Fruit fly (Drosophila melanogaster) whole organism, adult: Measurements from ENCODE around the gene pHCl-2.

ENCODE experiments used
- CG11617 ChIP-seq: fragments of 200-800 bp; sonication (Bioruptor generic); optimal IDR thresholded peaks from 2 replicates; lab custom pipeline; 2017; ENCODE audit warnings: mild to moderate bottlenecking, missing biosample characterization, missing genetic modification reagents, missing genetic modification characterization
- CG14711 ChIP-seq: fragments of 200-800 bp; sonication (Bioruptor generic); optimal IDR thresholded peaks from 2 replicates; lab custom pipeline; 2018; ENCODE audit warnings: missing biosample characterization, mild to moderate bottlenecking, missing genetic modification characterization, moderate library complexity
- CG1620 ChIP-seq: fragments of 200-800 bp; sonication (Bioruptor generic); optimal IDR thresholded peaks from 2 replicates; lab custom pipeline; 2016; ENCODE audit warnings: missing biosample characterization, missing genetic modification characterization
- CG33017 ChIP-seq: fragments of 200-800 bp; sonication (Bioruptor generic); optimal IDR thresholded peaks from 2 replicates; lab custom pipeline; 2018; ENCODE audit warnings: missing biosample characterization, mild to moderate bottlenecking, missing genetic modification characterization, moderate library complexity
- CG5204 ChIP-seq: fragments of 200-800 bp; sonication (Bioruptor generic); optimal IDR thresholded peaks from 2 replicates; lab custom pipeline; 2016; ENCODE audit warnings: missing biosample characterization, missing genetic modification characterization
- CG7101 ChIP-seq: fragments of 200-800 bp; sonication (Bioruptor generic); optimal IDR thresholded peaks from 2 replicates; lab custom pipeline; 2018; ENCODE audit warnings: missing biosample characterization, mild to moderate bottlenecking, missing genetic modification characterization, moderate library complexity
- Clk ChIP-seq: fragments of 200-800 bp; sonication (Bioruptor generic); optimal IDR thresholded peaks from 2 replicates; lab custom pipeline; 2017; ENCODE audit warnings: missing biosample characterization, missing genetic modification characterization
- Crg-1 ChIP-seq: fragments of 200-800 bp; sonication (Bioruptor generic); optimal IDR thresholded peaks from 2 replicates; lab custom pipeline; 2016; ENCODE audit warnings: missing biosample characterization, missing genetic modification characterization
- cnc ChIP-seq, 2 experiments: fragments of >200 bp; optimal IDR thresholded peaks; 2 replicates each; lab custom pipeline; 2017
- kay ChIP-seq: fragments of 200-800 bp; sonication (Bioruptor generic); peaks from one replicate; lab custom pipeline; 2016; ENCODE audit warnings: missing biosample characterization, missing genetic modification characterization, borderline replicate concordance
- tj ChIP-seq: fragments of 200-800 bp; sonication (Bioruptor generic); optimal IDR thresholded peaks from 3 replicates; lab custom pipeline; 2017; ENCODE audit warnings: missing biosample characterization, mild to moderate bottlenecking, missing genetic modification characterization, moderate library complexity

dm6 chr3R:31322274-31322673 lies 17.1 kb upstream of the pHCl-2 start:
- TF ChIP-seq CG5204 (no peak), CG11617 (no peak), CG14711 (tag; lab: Kevin White, UChicago) (no peak), Clk (GFP tag; lab: Kevin White, UChicago) (no peak), CG33017 (tag; lab: Kevin White, UChicago) (no peak), kay (GFP tag; lab: Kevin White, UChicago) (no peak), tj (GFP tag; lab: Kevin White, UChicago) (no peak), cnc (optimal IDR thresholded peaks at IDR 0.05; lab: Kevin White, UChicago) (no peak), CG1620 (no peak), Crg-1 (GFP tag; lab: Kevin White, UChicago) (no peak), CG7101 (tag; lab: Kevin White, UChicago) (no peak)
